Worm (Caenorhabditis elegans): ENCODE results near the gene oac-38.

Gene oac-38

DNA sequence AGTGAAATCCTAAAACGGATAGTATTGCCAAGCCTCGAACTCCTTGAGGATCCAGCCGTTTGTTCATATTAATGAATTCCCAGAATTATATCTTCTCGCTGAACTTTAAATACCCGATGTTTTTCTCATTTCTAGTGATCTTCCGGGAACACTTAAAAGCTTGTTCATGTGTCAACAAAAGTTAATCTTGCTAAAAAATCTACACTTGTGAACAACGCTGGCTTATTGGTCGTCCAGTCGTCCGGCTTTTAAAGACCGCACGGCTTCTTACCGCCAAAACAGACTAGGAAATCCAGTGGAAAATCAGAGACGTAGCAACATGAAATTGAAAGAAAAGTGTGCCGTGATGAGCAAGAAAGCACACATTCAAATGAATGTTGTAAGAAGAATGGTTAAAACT, at the start of gene oac-38:
Gene oac-38 (minus strand): TSS at position 101 of the 400 bp plus-strand sequence.
- no peak for TF ChIP-seq aly-1 (tag; optimal IDR thresholded peaks at IDR 0.05)
- TF ChIP-seq ceh-13 (GFP tag; optimal IDR thresholded peaks at IDR 0.05): no peak
- no peak for TF ChIP-seq hnd-1 (tag; optimal IDR thresholded peaks at IDR 0.05)
- no peak for TF ChIP-seq hmg-4 (GFP tag; optimal IDR thresholded peaks at IDR 0.05)
- TF ChIP-seq scrt-1 (GFP tag; IDR thresholded peaks at IDR 0.05): no peak
- TF ChIP-seq F13C5.2 (tag; optimal IDR thresholded peaks at IDR 0.05): no peak
- TF ChIP-seq ama-1 (optimal IDR thresholded peaks at IDR 0.05): no peak
- no peak for TF ChIP-seq pes-1 (GFP tag; IDR thresholded peaks at IDR 0.05)
- no peak for TF ChIP-seq tbx-11 (GFP tag; IDR thresholded peaks at IDR 0.05)
- TF ChIP-seq flt-1 (GFP tag; IDR thresholded peaks at IDR 0.05): no peak
- no peak for TF ChIP-seq ets-7 (tag; optimal IDR thresholded peaks at IDR 0.05)
- no peak for TF ChIP-seq tra-4 (tag; optimal IDR thresholded peaks at IDR 0.05)
- no peak for TF ChIP-seq sea-1 (GFP tag; conservative IDR thresholded peaks at IDR 0.05)
- no peak for TF ChIP-seq hmbx-1 (tag; optimal IDR thresholded peaks at IDR 0.05)
- TF ChIP-seq tbx-37 (GFP tag; conservative IDR thresholded peaks at IDR 0.05): no peak
- TF ChIP-seq B0310.2 (tag; optimal IDR thresholded peaks at IDR 0.05): no peak
- TF ChIP-seq ceh-36 (tag; optimal IDR thresholded peaks at IDR 0.05): no peak

DNA sequence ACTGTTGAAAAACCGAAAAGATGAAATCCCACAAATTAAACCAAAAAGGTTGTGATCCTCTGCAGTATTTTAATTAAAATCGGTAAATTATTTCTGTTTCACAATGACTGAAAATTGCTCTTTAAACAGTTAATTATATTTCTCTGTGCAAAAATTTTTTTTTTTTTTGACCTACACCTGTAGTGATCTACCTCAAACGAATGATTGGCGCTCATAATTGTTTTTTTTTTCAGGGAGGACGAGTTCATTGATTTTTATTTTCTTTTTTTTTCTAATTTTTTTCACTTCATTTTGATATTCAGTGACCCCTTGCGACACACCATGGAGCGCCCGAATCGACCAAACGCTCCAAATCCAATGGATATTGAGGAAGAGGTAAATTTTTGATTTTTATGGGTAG, 43.0 kb upstream of the oac-38 start, which contains the start of gene F02H6.2:
Gene F02H6.2 (plus strand): TSS at position 301 of the 400 bp plus-strand sequence.
- TF ChIP-seq B0310.2 (tag; optimal IDR thresholded peaks at IDR 0.05) (no peak), hnd-1 (tag; optimal IDR thresholded peaks at IDR 0.05) (no peak), scrt-1 (GFP tag; IDR thresholded peaks at IDR 0.05) (no peak), F13C5.2 (tag; optimal IDR thresholded peaks at IDR 0.05) (no peak), tbx-37 (GFP tag; conservative IDR thresholded peaks at IDR 0.05) (no peak), ceh-36 (tag; optimal IDR thresholded peaks at IDR 0.05) (no peak), hmg-4 (GFP tag; optimal IDR thresholded peaks at IDR 0.05) (no peak), ceh-13 (GFP tag; optimal IDR thresholded peaks at IDR 0.05) (no peak), ets-7 (tag; optimal IDR thresholded peaks at IDR 0.05) (no peak), sea-1 (GFP tag; conservative IDR thresholded peaks at IDR 0.05) (no peak), tbx-11 (GFP tag; IDR thresholded peaks at IDR 0.05) (no peak), hmbx-1 (tag; optimal IDR thresholded peaks at IDR 0.05) (no peak), ama-1 (optimal IDR thresholded peaks at IDR 0.05) (no peak)

DNA sequence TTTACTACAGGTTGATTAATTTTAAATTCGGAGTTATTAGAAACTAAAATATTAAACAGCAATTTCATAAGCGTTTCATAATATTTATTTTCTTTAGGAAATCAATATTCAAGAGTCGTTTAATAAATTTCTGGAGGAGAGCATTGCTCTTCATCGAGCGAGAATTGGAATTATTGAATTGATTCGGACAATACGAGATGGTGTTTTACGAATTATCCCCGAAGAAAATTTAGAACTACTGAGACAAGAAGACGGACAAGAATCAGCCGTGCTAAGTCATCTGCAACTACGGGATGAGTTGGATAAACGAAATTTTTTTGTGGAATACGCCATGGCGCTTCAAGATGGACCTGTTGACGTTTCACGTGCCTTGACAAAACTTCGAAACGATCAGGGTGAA, 41.2 kb upstream of the oac-38 start:
- TF ChIP-seq tbx-11 (GFP tag; IDR thresholded peaks at IDR 0.05) (no peak), ets-7 (tag; optimal IDR thresholded peaks at IDR 0.05) (no peak), F13C5.2 (tag; optimal IDR thresholded peaks at IDR 0.05) (no peak), hmbx-1 (tag; optimal IDR thresholded peaks at IDR 0.05) (no peak), ceh-13 (GFP tag; optimal IDR thresholded peaks at IDR 0.05) (no peak), scrt-1 (GFP tag; IDR thresholded peaks at IDR 0.05) (no peak), pes-1 (GFP tag; IDR thresholded peaks at IDR 0.05) (no peak), flt-1 (GFP tag; IDR thresholded peaks at IDR 0.05) (no peak), ceh-36 (tag; optimal IDR thresholded peaks at IDR 0.05) (no peak), hmg-4 (GFP tag; optimal IDR thresholded peaks at IDR 0.05) (no peak), sea-1 (GFP tag; conservative IDR thresholded peaks at IDR 0.05) (no peak), aly-1 (tag; optimal IDR thresholded peaks at IDR 0.05) (no peak), B0310.2 (tag; optimal IDR thresholded peaks at IDR 0.05) (no peak), hnd-1 (tag; optimal IDR thresholded peaks at IDR 0.05) (no peak), tbx-37 (GFP tag; conservative IDR thresholded peaks at IDR 0.05) (no peak), tra-4 (tag; optimal IDR thresholded peaks at IDR 0.05) (no peak), ama-1 (optimal IDR thresholded peaks at IDR 0.05) (no peak)

DNA sequence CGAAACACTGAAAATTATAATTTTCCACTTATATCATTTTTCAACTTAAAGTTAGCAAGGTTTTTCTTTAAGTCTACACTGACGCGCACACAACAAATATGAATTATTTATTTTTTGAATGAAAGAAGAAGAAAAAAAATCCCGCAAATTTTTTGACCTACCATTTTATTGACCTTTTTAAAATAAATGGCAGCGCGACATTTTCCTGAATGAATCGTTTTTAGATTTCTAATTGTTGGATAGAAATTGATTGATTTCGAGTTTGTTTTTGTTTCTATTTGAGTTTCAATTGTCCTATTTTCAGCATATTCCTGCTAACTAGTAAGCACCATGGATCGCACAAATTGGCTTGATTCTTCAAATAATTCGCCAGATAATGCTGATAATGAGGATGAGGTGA, 40.0 kb upstream of the oac-38 start, which contains the start of gene K01G12.3:
Gene K01G12.3 (plus strand): TSS at position 301 of the 400 bp plus-strand sequence.
- no peak for TF ChIP-seq hnd-1 (tag; optimal IDR thresholded peaks at IDR 0.05)
- no peak for TF ChIP-seq ama-1 (optimal IDR thresholded peaks at IDR 0.05)
- TF ChIP-seq scrt-1 (GFP tag; IDR thresholded peaks at IDR 0.05): no peak
- TF ChIP-seq sea-1 (GFP tag; conservative IDR thresholded peaks at IDR 0.05): no peak
- no peak for TF ChIP-seq ceh-13 (GFP tag; optimal IDR thresholded peaks at IDR 0.05)
- no peak for TF ChIP-seq hmg-4 (GFP tag; optimal IDR thresholded peaks at IDR 0.05)
- no peak for TF ChIP-seq pes-1 (GFP tag; IDR thresholded peaks at IDR 0.05)
- TF ChIP-seq hmbx-1 (tag; optimal IDR thresholded peaks at IDR 0.05): no peak
- no peak for TF ChIP-seq tra-4 (tag; optimal IDR thresholded peaks at IDR 0.05)
- TF ChIP-seq ets-7 (tag; optimal IDR thresholded peaks at IDR 0.05): no peak

DNA sequence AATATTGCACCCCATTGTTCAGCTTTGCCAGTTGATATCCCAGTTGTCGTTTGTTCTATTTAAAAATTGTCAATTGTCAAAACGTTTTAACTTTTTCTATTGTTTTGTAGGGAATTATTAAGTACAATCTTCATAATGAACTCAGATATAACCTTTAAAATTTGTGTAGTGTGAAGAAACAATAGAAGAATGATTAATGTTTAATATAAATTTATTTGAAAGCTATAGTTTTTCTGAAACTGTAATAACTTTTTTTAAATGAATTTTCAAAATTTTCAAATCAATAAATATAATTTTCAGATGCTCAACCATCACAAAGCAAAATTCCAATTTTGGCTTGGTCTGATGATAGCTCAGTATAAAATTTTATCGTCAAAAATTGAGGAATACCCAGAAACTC, 38.8 kb upstream of the oac-38 start, which contains the start of gene K01G12.22:
Gene K01G12.22 (plus strand): TSS at position 301 of the 400 bp plus-strand sequence.
- TF ChIP-seq tbx-37 (GFP tag; conservative IDR thresholded peaks at IDR 0.05) (no peak), tra-4 (tag; optimal IDR thresholded peaks at IDR 0.05) (no peak), ama-1 (optimal IDR thresholded peaks at IDR 0.05) (no peak), scrt-1 (GFP tag; IDR thresholded peaks at IDR 0.05) (no peak), pes-1 (GFP tag; IDR thresholded peaks at IDR 0.05) (no peak), ceh-36 (tag; optimal IDR thresholded peaks at IDR 0.05) (no peak), hnd-1 (tag; optimal IDR thresholded peaks at IDR 0.05) (no peak), flt-1 (GFP tag; IDR thresholded peaks at IDR 0.05) (no peak)

DNA sequence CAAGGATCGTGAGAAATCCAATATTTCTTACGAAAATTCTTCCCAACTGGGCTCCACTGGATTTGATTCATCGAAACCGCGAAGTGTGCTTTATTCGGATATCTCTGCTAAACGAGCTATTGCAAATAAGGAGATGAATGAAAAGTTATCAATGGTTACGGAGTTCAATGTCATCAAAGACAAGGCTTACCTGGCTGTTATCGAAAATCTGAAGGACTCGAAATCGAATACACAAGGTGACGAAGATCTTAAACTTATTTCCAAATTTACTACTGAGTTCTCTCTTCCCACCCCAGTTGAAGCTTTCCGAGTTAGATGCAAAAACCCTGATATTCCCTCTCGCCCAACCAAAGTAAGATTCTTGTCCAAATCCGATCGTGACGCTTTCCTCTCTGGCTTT, 33.1 kb upstream of the oac-38 start:
- TF ChIP-seq ets-7 (tag; optimal IDR thresholded peaks at IDR 0.05) (no peak), tbx-11 (GFP tag; IDR thresholded peaks at IDR 0.05) (no peak), sea-1 (GFP tag; conservative IDR thresholded peaks at IDR 0.05) (no peak), hmg-4 (GFP tag; optimal IDR thresholded peaks at IDR 0.05) (no peak), tra-4 (tag; optimal IDR thresholded peaks at IDR 0.05) (no peak), ama-1 (optimal IDR thresholded peaks at IDR 0.05) (no peak), hnd-1 (tag; optimal IDR thresholded peaks at IDR 0.05) (no peak), flt-1 (GFP tag; IDR thresholded peaks at IDR 0.05) (no peak), scrt-1 (GFP tag; IDR thresholded peaks at IDR 0.05) (no peak)

DNA sequence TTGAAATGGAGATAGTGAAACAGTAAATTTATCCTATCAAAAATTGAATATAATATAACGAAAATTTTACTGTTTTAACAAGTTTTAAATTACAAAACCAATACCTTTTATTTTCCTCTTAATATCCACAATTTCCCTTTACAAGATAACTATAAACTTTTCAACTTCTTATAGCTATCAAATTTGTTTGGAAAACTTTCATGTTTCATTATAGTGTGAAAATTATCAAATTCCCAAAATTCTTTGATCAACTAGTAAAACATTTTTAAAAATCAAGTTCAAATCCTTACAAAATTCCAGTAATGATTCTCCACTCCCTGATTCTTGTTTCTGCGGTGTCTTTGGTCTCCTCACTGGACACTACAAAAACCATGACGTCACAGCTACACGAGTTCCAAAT, 28.9 kb upstream of the oac-38 start, which contains the start of gene R05A10.1:
Gene R05A10.1 (plus strand): TSS at position 301 of the 400 bp plus-strand sequence.
- no peak for TF ChIP-seq pes-1 (GFP tag; IDR thresholded peaks at IDR 0.05)
- no peak for TF ChIP-seq tra-4 (tag; optimal IDR thresholded peaks at IDR 0.05)
- no peak for TF ChIP-seq tbx-37 (GFP tag; conservative IDR thresholded peaks at IDR 0.05)
- no peak for TF ChIP-seq ama-1 (optimal IDR thresholded peaks at IDR 0.05)
- TF ChIP-seq hmg-4 (GFP tag; optimal IDR thresholded peaks at IDR 0.05): no peak
- no peak for TF ChIP-seq hnd-1 (tag; optimal IDR thresholded peaks at IDR 0.05)
- TF ChIP-seq ceh-13 (GFP tag; optimal IDR thresholded peaks at IDR 0.05): no peak
- no peak for TF ChIP-seq aly-1 (tag; optimal IDR thresholded peaks at IDR 0.05)
- no peak for TF ChIP-seq ceh-36 (tag; optimal IDR thresholded peaks at IDR 0.05)
- no peak for TF ChIP-seq sea-1 (GFP tag; conservative IDR thresholded peaks at IDR 0.05)
